Fruit fly (Drosophila melanogaster) whole organism, embryonic: Measurements from ENCODE around the gene CG31664.

Experiments
- Antp ChIP-seq: fragments of 200-800 bp; sonication (Bioruptor generic); optimal IDR thresholded peaks from 3 replicates; lab custom pipeline; 2016; ENCODE audit warnings: missing biosample characterization, missing genetic modification characterization
- CG2875 ChIP-seq: fragments of 200-800 bp; sonication (Bioruptor generic); optimal IDR thresholded peaks from 2 replicates; lab custom pipeline; 2017; ENCODE audit warnings: missing biosample characterization, mild to moderate bottlenecking, missing genetic modification characterization, missing genetic modification reagents
- Dfd ChIP-seq, 2 experiments: fragments of >200 bp; optimal IDR thresholded peaks; 2 replicates each; lab custom pipeline; 2017; ENCODE audit warnings: missing biosample characterization in 2 of 2, missing genetic modification characterization in 2 of 2
- Ets97D ChIP-seq: fragments of 200-800 bp; sonication (Bioruptor generic); optimal IDR thresholded peaks from 3 replicates; lab custom pipeline; 2016; ENCODE audit warnings: missing biosample characterization, missing genetic modification characterization
- br ChIP-seq: fragments of >200 bp; optimal IDR thresholded peaks from 2 replicates; lab custom pipeline; 2017
- corto ChIP-seq: fragments of 200-800 bp; sonication (Bioruptor generic); optimal IDR thresholded peaks from 2 replicates; lab custom pipeline; 2016; ENCODE audit warnings: missing biosample characterization, mild to moderate bottlenecking, missing genetic modification characterization, moderate library complexity
- dm ChIP-seq: fragments of 200-800 bp; sonication (Bioruptor generic); optimal IDR thresholded peaks from 3 replicates; lab custom pipeline; 2016; ENCODE audit warnings: missing biosample characterization, missing genetic modification characterization
- insv ChIP-seq, 2 experiments: fragments of 200-800 bp; sonication (Bioruptor generic); optimal IDR thresholded peaks; 3 replicates each; lab custom pipeline; 2016 to 2018; ENCODE audit warnings: missing biosample characterization in 2 of 2, missing genetic modification characterization in 2 of 2
- schlank ChIP-seq: fragments of 200-800 bp; sonication (Bioruptor generic); optimal IDR thresholded peaks from 2 replicates; lab custom pipeline; 2018; ENCODE audit warnings: missing biosample characterization, mild to moderate bottlenecking, missing genetic modification characterization

dm6 chr2L:1791723-1792122, 34.6 kb downstream of the CG31664 start, which contains the start of gene Gr22c:
- TF ChIP-seq Ets97D (GFP tag; lab: Kevin White, UChicago) (no peak), Antp (no peak), br (lab: Kevin White, UChicago) (no peak), corto (no peak), Dfd (GFP tag; optimal IDR thresholded peaks at IDR 0.05; lab: Kevin White, UChicago) (no peak), dm (no peak), insv (GFP tag; optimal IDR thresholded peaks at IDR 0.05; lab: Kevin White, UChicago) (no peak), CG2875 (GFP tag; lab: Kevin White, UChicago) (no peak), schlank (tag; lab: Kevin White, UChicago) (no peak)
